Fruit fly (Drosophila melanogaster): Measurements from ENCODE around the gene CG2652.

Gene CG2652

dm6 chrX:2661758-2662157, 21.0 kb downstream of the CG2652 start:
- TF ChIP-seq psq (optimal IDR thresholded peaks at IDR 0.05) (no peak), CG8478 (optimal IDR thresholded peaks at IDR 0.05) (no peak), EcR (GFP tag; optimal IDR thresholded peaks at IDR 0.05) (no peak), usp (GFP tag; optimal IDR thresholded peaks at IDR 0.05) (no peak)

dm6 chrX:2659430-2660075, 23.2 kb downstream of the CG2652 start:
- no peak for TF ChIP-seq Dll (optimal IDR thresholded peaks at IDR 0.05)
- no peak for TF ChIP-seq usp (GFP tag; optimal IDR thresholded peaks at IDR 0.05)
- TF ChIP-seq pan (optimal IDR thresholded peaks at IDR 0.05) = no peak
- TF ChIP-seq EcR (GFP tag; optimal IDR thresholded peaks at IDR 0.05) = no peak
- TF ChIP-seq psq (optimal IDR thresholded peaks at IDR 0.05) = no peak
- TF ChIP-seq CG8478 (optimal IDR thresholded peaks at IDR 0.05) = no peak

dm6 chrX:2658258-2658853, 24.4 kb downstream of the CG2652 start:
- no peak for TF ChIP-seq psq (optimal IDR thresholded peaks at IDR 0.05)
- no peak for TF ChIP-seq EcR (GFP tag; optimal IDR thresholded peaks at IDR 0.05)
- no peak for TF ChIP-seq usp (GFP tag; optimal IDR thresholded peaks at IDR 0.05)
- no peak for TF ChIP-seq CG8478 (optimal IDR thresholded peaks at IDR 0.05)
- TF ChIP-seq pan (optimal IDR thresholded peaks at IDR 0.05) = no peak
- TF ChIP-seq Dll (optimal IDR thresholded peaks at IDR 0.05) = no peak

dm6 chrX:2657220-2657619, 25.5 kb downstream of the CG2652 start:
- TF ChIP-seq Dll (optimal IDR thresholded peaks at IDR 0.05) (no peak), EcR (GFP tag; optimal IDR thresholded peaks at IDR 0.05) (no peak), CG8478 (optimal IDR thresholded peaks at IDR 0.05) (no peak), psq (optimal IDR thresholded peaks at IDR 0.05) (no peak), usp (GFP tag; optimal IDR thresholded peaks at IDR 0.05) (no peak), pan (optimal IDR thresholded peaks at IDR 0.05) (no peak)

dm6 chrX:2655998-2656397, 26.7 kb downstream of the CG2652 start:
- no peak for TF ChIP-seq pan (optimal IDR thresholded peaks at IDR 0.05)
- TF ChIP-seq psq (optimal IDR thresholded peaks at IDR 0.05) = no peak
- no peak for TF ChIP-seq EcR (GFP tag; optimal IDR thresholded peaks at IDR 0.05)
- TF ChIP-seq Dll (optimal IDR thresholded peaks at IDR 0.05) = no peak
- no peak for TF ChIP-seq usp (GFP tag; optimal IDR thresholded peaks at IDR 0.05)
- no peak for TF ChIP-seq CG8478 (optimal IDR thresholded peaks at IDR 0.05)

- TF ChIP-seq CG8478 (optimal IDR thresholded peaks at IDR 0.05) (no peak), psq (optimal IDR thresholded peaks at IDR 0.05) (no peak), EcR (GFP tag; optimal IDR thresholded peaks at IDR 0.05) (no peak), pan (optimal IDR thresholded peaks at IDR 0.05) (no peak), usp (GFP tag; optimal IDR thresholded peaks at IDR 0.05) (no peak), Dll (optimal IDR thresholded peaks at IDR 0.05) (no peak)
These were observed 27.3 kb downstream of the CG2652 start for dm6 chrX:2655479-2655878.

- no peak for TF ChIP-seq CG8478 (optimal IDR thresholded peaks at IDR 0.05)
- TF ChIP-seq pan (optimal IDR thresholded peaks at IDR 0.05) = no peak
- no peak for TF ChIP-seq Dll (optimal IDR thresholded peaks at IDR 0.05)
- no peak for TF ChIP-seq psq (optimal IDR thresholded peaks at IDR 0.05)
- TF ChIP-seq EcR (GFP tag; optimal IDR thresholded peaks at IDR 0.05) = no peak
- no peak for TF ChIP-seq usp (GFP tag; optimal IDR thresholded peaks at IDR 0.05)
These were observed 29.0 kb downstream of the CG2652 start for dm6 chrX:2653533-2654296.

- no peak for TF ChIP-seq usp (GFP tag; optimal IDR thresholded peaks at IDR 0.05)
- TF ChIP-seq CG8478 (optimal IDR thresholded peaks at IDR 0.05) = no peak
- no peak for TF ChIP-seq psq (optimal IDR thresholded peaks at IDR 0.05)
- TF ChIP-seq Dll (optimal IDR thresholded peaks at IDR 0.05) = peak; percentile 7
- TF ChIP-seq EcR (GFP tag; optimal IDR thresholded peaks at IDR 0.05) = no peak
- no peak for TF ChIP-seq pan (optimal IDR thresholded peaks at IDR 0.05)
These were observed 30.4 kb downstream of the CG2652 start for dm6 chrX:2652124-2652923.

- no peak for TF ChIP-seq usp (GFP tag; optimal IDR thresholded peaks at IDR 0.05)
These were observed 31.6 kb downstream of the CG2652 start for dm6 chrX:2651128-2651527.

dm6 chrX:2648959-2649358, 33.8 kb downstream of the CG2652 start:
- TF ChIP-seq usp (GFP tag; optimal IDR thresholded peaks at IDR 0.05) = no peak
- no peak for TF ChIP-seq Dll (optimal IDR thresholded peaks at IDR 0.05)
- TF ChIP-seq CG8478 (optimal IDR thresholded peaks at IDR 0.05) = no peak
- TF ChIP-seq EcR (GFP tag; optimal IDR thresholded peaks at IDR 0.05) = no peak
- TF ChIP-seq psq (optimal IDR thresholded peaks at IDR 0.05) = no peak
- TF ChIP-seq pan (optimal IDR thresholded peaks at IDR 0.05) = no peak

- peak in 1 of 2 experiments; percentile 26 for TF ChIP-seq EcR (GFP tag; optimal IDR thresholded peaks at IDR 0.05)
- TF ChIP-seq pan (optimal IDR thresholded peaks at IDR 0.05) = no peak
- TF ChIP-seq psq (optimal IDR thresholded peaks at IDR 0.05) = no peak
These were observed 34.6 kb downstream of the CG2652 start for dm6 chrX:2647950-2648613.
